Worm (Caenorhabditis elegans): Measurements from ENCODE around the gene mans-3.

mans-3 gene

DNA sequence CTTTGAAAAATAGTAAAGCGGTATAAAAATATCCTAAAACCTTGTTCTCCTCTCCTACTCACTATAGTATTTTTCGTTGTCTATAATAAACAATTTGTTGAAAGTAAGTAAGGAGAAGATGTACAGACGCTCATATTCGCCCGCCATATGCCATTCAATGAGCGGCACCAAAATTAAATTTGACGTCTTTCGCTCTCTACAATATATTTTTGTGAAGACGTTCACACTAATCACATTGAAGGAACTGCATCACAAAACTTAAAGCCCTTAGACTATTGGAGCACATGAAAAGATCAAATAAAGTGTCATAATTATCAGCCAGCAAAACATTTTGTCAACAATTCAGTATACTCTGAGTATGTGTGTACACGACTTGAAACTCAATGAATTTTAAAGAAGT is 33.4 kb upstream of the mans-3 start:
- TF ChIP-seq lsy-2 (tag; optimal IDR thresholded peaks at IDR 0.05), result no peak
- no peak for TF ChIP-seq C04F5.9 (tag; optimal IDR thresholded peaks at IDR 0.05)
- TF ChIP-seq nhr-76 (tag; optimal IDR thresholded peaks at IDR 0.05), result no peak
- no peak for TF ChIP-seq nhr-12 (tag; optimal IDR thresholded peaks at IDR 0.05)
- TF ChIP-seq fkh-8 (tag; optimal IDR thresholded peaks at IDR 0.05), result no peak
- TF ChIP-seq pax-3 (tag; optimal IDR thresholded peaks at IDR 0.05), result no peak
- no peak for TF ChIP-seq ceh-63 (GFP tag; optimal IDR thresholded peaks at IDR 0.05)
- no peak for TF ChIP-seq unc-130 (tag; optimal IDR thresholded peaks at IDR 0.05)
- TF ChIP-seq ets-5 (GFP tag; IDR thresholded peaks at IDR 0.05), result no peak
- TF ChIP-seq aly-2 (tag; optimal IDR thresholded peaks at IDR 0.05), result no peak
- TF ChIP-seq sox-4 (tag; optimal IDR thresholded peaks at IDR 0.05), result no peak
- TF ChIP-seq ceh-8 (GFP tag; optimal IDR thresholded peaks at IDR 0.05), result no peak
- no peak for TF ChIP-seq sptf-1 (tag; optimal IDR thresholded peaks at IDR 0.05)
- TF ChIP-seq dpl-1 (GFP tag; optimal IDR thresholded peaks at IDR 0.05), result no peak
- no peak for TF ChIP-seq nhr-28 (tag; optimal IDR thresholded peaks at IDR 0.05)
- TF ChIP-seq grh-1 (GFP tag; IDR thresholded peaks at IDR 0.05), result no peak
- no peak for TF ChIP-seq mep-1 (tag; optimal IDR thresholded peaks at IDR 0.05)
- TF ChIP-seq ces-1 (GFP tag; optimal IDR thresholded peaks at IDR 0.05), result no peak

DNA sequence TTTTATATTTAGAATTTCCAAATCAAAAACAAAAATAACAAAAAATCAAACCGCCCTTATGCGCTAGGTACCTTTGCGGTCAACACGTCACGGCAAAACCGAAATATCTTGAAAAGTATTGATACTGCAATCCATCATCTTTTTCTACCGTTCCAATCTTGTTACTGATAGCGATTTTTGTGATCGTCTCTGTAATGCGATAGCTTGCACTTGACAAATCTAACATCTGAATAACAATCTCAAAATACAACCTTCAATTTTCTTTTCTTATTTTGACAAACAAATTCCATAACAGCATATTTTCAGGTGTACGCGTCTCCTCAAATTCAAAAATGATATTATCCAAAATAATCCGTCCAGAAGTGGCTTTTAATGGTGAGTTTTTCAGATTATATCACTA is 31.2 kb upstream of the mans-3 start, which contains the start of gene tbc-7:
Gene tbc-7, plus strand, starts transcription at position 301 of the 400 bp plus-strand sequence.
- TF ChIP-seq nhr-77 (tag; optimal IDR thresholded peaks at IDR 0.05) (no peak), dpl-1 (GFP tag; optimal IDR thresholded peaks at IDR 0.05) (no peak), tbx-2 (tag; optimal IDR thresholded peaks at IDR 0.05) (no peak), mab-9 (GFP tag; IDR thresholded peaks at IDR 0.05) (no peak), lsy-2 (tag; optimal IDR thresholded peaks at IDR 0.05) (no peak), nhr-28 (tag; optimal IDR thresholded peaks at IDR 0.05) (no peak), snu-23 (GFP tag; optimal IDR thresholded peaks at IDR 0.05) (no peak), swsn-7 (tag; optimal IDR thresholded peaks at IDR 0.05) (no peak), ztf-11 (tag; optimal IDR thresholded peaks at IDR 0.05) (no peak), C16A3.4 (tag; optimal IDR thresholded peaks at IDR 0.05) (no peak), nhr-71 (tag; optimal IDR thresholded peaks at IDR 0.05) (no peak), nhr-85 (tag) (no peak), hlh-4 (tag; optimal IDR thresholded peaks at IDR 0.05) (no peak), mef-2 (tag; optimal IDR thresholded peaks at IDR 0.05) (no peak), ets-5 (GFP tag; IDR thresholded peaks at IDR 0.05) (no peak), F16B12.6 (tag; optimal IDR thresholded peaks at IDR 0.05) (no peak), mep-1 (tag; optimal IDR thresholded peaks at IDR 0.05) (no peak), nhr-11 (tag; optimal IDR thresholded peaks at IDR 0.05) (no peak), lin-13 (GFP tag; optimal IDR thresholded peaks at IDR 0.05) (no peak)

DNA sequence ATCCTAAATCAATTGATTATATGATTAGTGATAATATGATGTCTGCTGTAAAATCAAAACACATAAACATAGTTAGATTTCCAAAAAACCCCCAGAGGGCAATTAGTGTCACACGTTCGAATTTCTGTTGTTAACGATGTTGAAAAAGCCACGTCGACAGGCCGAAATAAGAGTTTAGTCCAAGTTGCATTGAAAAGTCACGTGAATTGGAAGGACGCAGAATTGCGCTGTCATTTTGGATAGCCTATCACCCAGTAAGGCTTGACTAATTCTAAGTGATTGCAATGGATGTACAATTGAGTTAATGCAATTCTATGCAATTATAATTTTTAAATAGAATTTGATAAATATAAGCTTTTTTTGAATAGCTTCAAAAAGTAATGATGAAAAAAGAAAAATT is 29.6 kb upstream of the mans-3 start:
- TF ChIP-seq unc-62 (GFP tag; optimal IDR thresholded peaks at IDR 0.05) (no peak), nhr-19 (GFP tag; conservative IDR thresholded peaks at IDR 0.05) (peak; percentile 19), ceh-8 (GFP tag; optimal IDR thresholded peaks at IDR 0.05) (no peak), snu-23 (GFP tag; optimal IDR thresholded peaks at IDR 0.05) (peak; percentile 50), swsn-7 (tag; optimal IDR thresholded peaks at IDR 0.05) (no peak), dpl-1 (GFP tag; optimal IDR thresholded peaks at IDR 0.05) (no peak), lin-14 (GFP tag; optimal IDR thresholded peaks at IDR 0.05) (peak; percentile 48), elt-3 (tag; optimal IDR thresholded peaks at IDR 0.05) (peak in 2 of 6 experiments; percentile 14 to 83), ztf-11 (tag; optimal IDR thresholded peaks at IDR 0.05) (no peak), unc-30 (tag; optimal IDR thresholded peaks at IDR 0.05) (no peak), skn-1 (tag; optimal IDR thresholded peaks at IDR 0.05) (no peak), fkh-4 (tag; optimal IDR thresholded peaks at IDR 0.05; ENCODE audit: borderline replicate concordance) (no peak), unc-130 (tag; optimal IDR thresholded peaks at IDR 0.05) (peak; percentile 24), mdl-1 (tag; optimal IDR thresholded peaks at IDR 0.05) (peak in 1 of 2 experiments; percentile 15), nhr-90 (tag; optimal IDR thresholded peaks at IDR 0.05; ENCODE audit: poor library complexity) (peak; percentile 9), nhr-76 (tag; optimal IDR thresholded peaks at IDR 0.05) (no peak), aly-2 (tag; optimal IDR thresholded peaks at IDR 0.05) (no peak), blmp-1 (tag; optimal IDR thresholded peaks at IDR 0.05) (peak; percentile 45), nhr-12 (tag; optimal IDR thresholded peaks at IDR 0.05) (no peak), xbp-1 (tag; optimal IDR thresholded peaks at IDR 0.05) (no peak), tbx-2 (tag; optimal IDR thresholded peaks at IDR 0.05) (peak; percentile 19), dsc-1 (tag; optimal IDR thresholded peaks at IDR 0.05) (no peak), C16A3.4 (tag; optimal IDR thresholded peaks at IDR 0.05) (no peak), nhr-71 (tag; optimal IDR thresholded peaks at IDR 0.05) (peak; percentile 39), isw-1 (GFP tag; IDR thresholded peaks at IDR 0.05) (no peak), pag-3 (tag; optimal IDR thresholded peaks at IDR 0.05; ENCODE audit: borderline replicate concordance, insufficient read depth) (no peak), pqm-1 (tag; optimal IDR thresholded peaks at IDR 0.05) (no peak), mep-1 (tag; optimal IDR thresholded peaks at IDR 0.05) (no peak), grh-1 (GFP tag; IDR thresholded peaks at IDR 0.05) (0 out of 2 replicates have a peak, but pooled peaks have one; percentile 15), nhr-20 (tag; optimal IDR thresholded peaks at IDR 0.05) (peak; percentile 80)

Measured in whole organism, L1 larva.